Worm (Caenorhabditis elegans): ENCODE results near the gene E02C12.8.

ce11 chrV:9382538-9383328 lies 9.3 kb upstream of the E02C12.8 start:
- no peak for TF ChIP-seq ref-1 (GFP tag; conservative IDR thresholded peaks at IDR 0.05)
- TF ChIP-seq ztf-29 (GFP tag; IDR thresholded peaks at IDR 0.05), result no peak
- TF ChIP-seq ztf-23 (GFP tag; IDR thresholded peaks at IDR 0.05), result no peak
- no peak for TF ChIP-seq tab-1 (GFP tag; IDR thresholded peaks at IDR 0.05)
- no peak for TF ChIP-seq med-1 (GFP tag; optimal IDR thresholded peaks at IDR 0.05; ENCODE audit: insufficient read depth)
- TF ChIP-seq flt-1 (GFP tag; IDR thresholded peaks at IDR 0.05), result no peak
